Worm (Caenorhabditis elegans) whole organism, L2 larva: ENCODE measurements around the gene F42G4.5.

Source experiments
- C34F6.9 ChIP-seq: fragments of 150-350 bp; optimal IDR thresholded peaks from 2 replicates; lab custom pipeline; 2014; ENCODE audit warnings: missing biosample characterization, missing genetic modification characterization
- Y55F3AM.14 ChIP-seq: fragments of 200-800 bp; sonication (Bioruptor generic); optimal IDR thresholded peaks from 2 replicates; lab custom pipeline; 2018; ENCODE audit warnings: mild to moderate bottlenecking, missing genetic modification characterization, missing compliant biosample characterization
- aly-2 ChIP-seq: fragments of 150-350 bp; optimal IDR thresholded peaks from 2 replicates; lab custom pipeline; 2014; ENCODE audit warnings: missing biosample characterization, missing genetic modification characterization
- ama-1 ChIP-seq: fragments of 150-350 bp; optimal IDR thresholded peaks from 2 replicates; lab custom pipeline; 2018; ENCODE audit warnings: inconsistent platforms
- egl-27 ChIP-seq: sonication (generic microtip); optimal IDR thresholded peaks from 3 replicates; lab custom pipeline; 2017; ENCODE audit warnings: missing biosample characterization, missing genetic modification reagents, missing genetic modification characterization
- elt-3 ChIP-seq: sonication (generic microtip); optimal IDR thresholded peaks from 2 replicates; lab custom pipeline; 2017; ENCODE audit warnings: missing biosample characterization, missing genetic modification characterization
- nhr-12 ChIP-seq: fragments of 150-350 bp; optimal IDR thresholded peaks from 2 replicates; lab custom pipeline; 2014; ENCODE audit warnings: missing biosample characterization, missing genetic modification characterization
- nhr-77 ChIP-seq: fragments of 150-350 bp; optimal IDR thresholded peaks from 2 replicates; lab custom pipeline; 2014; ENCODE audit warnings: missing biosample characterization, missing genetic modification characterization
- skn-1 ChIP-seq: sonication (generic microtip); optimal IDR thresholded peaks from 2 replicates; lab custom pipeline; 2017; ENCODE audit warnings: missing biosample characterization, missing genetic modification characterization
- snpc-4 ChIP-seq: fragments of 150-350 bp; optimal IDR thresholded peaks from 2 replicates; lab custom pipeline; 2014; ENCODE audit warnings: missing biosample characterization, missing genetic modification characterization
- unc-39 ChIP-seq: fragments of 150-350 bp; optimal IDR thresholded peaks from 2 replicates; lab custom pipeline; 2014; ENCODE audit warnings: missing biosample characterization, missing genetic modification characterization
- unc-62 ChIP-seq: fragments of 150-350 bp; optimal IDR thresholded peaks from 2 replicates; lab custom pipeline; 2014; ENCODE audit warnings: missing biosample characterization, missing genetic modification reagents, missing genetic modification characterization
- ztf-1 ChIP-seq: fragments of 200-800 bp; sonication (Bioruptor generic); conservative IDR thresholded peaks from 2 replicates; pipeline ENCODE4 v1.3.6; 2022; ENCODE audit warnings: missing genetic modification characterization, missing compliant biosample characterization
- ztf-11 ChIP-seq: sonication (generic microtip); optimal IDR thresholded peaks from 2 replicates; lab custom pipeline; 2017; ENCODE audit warnings: missing biosample characterization, missing genetic modification characterization

ce11 chrII:13116710-13117109 lies 43.4 kb downstream of the F42G4.5 start, which contains the start of gene rict-1:
- TF ChIP-seq ztf-11 (no peak), C34F6.9 (tag; lab: Kevin White, UChicago) (no peak), snpc-4 (tag; lab: Kevin White, UChicago) (no peak), elt-3 (tag; lab: Kevin White, UChicago) (no peak), unc-62 (GFP tag; lab: Kevin White, UChicago) (no peak), aly-2 (tag; lab: Kevin White, UChicago) (no peak), ztf-1 (GFP tag; lab: Robert Waterston, UW) (no peak), skn-1 (tag; lab: Kevin White, UChicago) (no peak), ama-1 (lab: Kevin White, UChicago) (no peak), Y55F3AM.14 (no peak), nhr-12 (tag; lab: Kevin White, UChicago) (no peak), nhr-77 (tag; lab: Kevin White, UChicago) (no peak), unc-39 (tag; lab: Kevin White, UChicago) (no peak), egl-27 (tag; lab: Kevin White, UChicago) (no peak)
